Fruit fly (Drosophila melanogaster): ENCODE results near the gene Bdbt.

Gene Bdbt

dm6 chr3R:21127352-21127985 lies 8.8 kb upstream of the Bdbt start, which contains the start of the genes slmb and CG5793 (continued):
- TF ChIP-seq sna (GFP tag; IDR thresholded peaks at IDR 0.05; ENCODE audit: partially characterized antibody) (0 out of 2 replicates have a peak, but pooled peaks have one; percentile 45), CG13775 (GFP tag; optimal IDR thresholded peaks at IDR 0.05) (peak; percentile 18), usp (GFP tag; optimal IDR thresholded peaks at IDR 0.05) (no peak), Eip74EF (GFP tag; optimal IDR thresholded peaks at IDR 0.05) (no peak), Nf-YC (tag; optimal IDR thresholded peaks at IDR 0.05) (peak; percentile 30), CG8478 (optimal IDR thresholded peaks at IDR 0.05) (no peak), ttk (GFP tag; IDR thresholded peaks at IDR 0.05) (no peak), Awh (GFP tag; IDR thresholded peaks at IDR 0.05) (no peak), Atf3 (GFP tag; optimal IDR thresholded peaks at IDR 0.05) (peak; percentile 57), bcd (GFP tag; optimal IDR thresholded peaks at IDR 0.05) (peak; percentile 53), Antp (GFP tag; optimal IDR thresholded peaks at IDR 0.05) (peak; percentile 60), CG42726 (GFP tag; IDR thresholded peaks at IDR 0.05; ENCODE audit: partially characterized antibody) (no peak), Bdp1 (GFP tag; optimal IDR thresholded peaks at IDR 0.05) (no peak), Hmx (GFP tag; optimal IDR thresholded peaks at IDR 0.05) (no peak), Hr39 (optimal IDR thresholded peaks at IDR 0.05) (no peak), Sox102F (GFP tag; optimal IDR thresholded peaks at IDR 0.05) (no peak), CG11696 (GFP tag; IDR thresholded peaks at IDR 0.05) (no peak), Oli (tag; optimal IDR thresholded peaks at IDR 0.05) (peak; percentile 13), CG10462 (GFP tag; optimal IDR thresholded peaks at IDR 0.05) (no peak), Elba2 (GFP tag; optimal IDR thresholded peaks at IDR 0.05) (no peak), emc (GFP tag; optimal IDR thresholded peaks at IDR 0.05) (no peak), CG3407 (GFP tag; optimal IDR thresholded peaks at IDR 0.05) (no peak), CG11456 (GFP tag; IDR thresholded peaks at IDR 0.05) (peak; percentile 58; the same call in 1 of the 3 replicates), CrebB (tag; optimal IDR thresholded peaks at IDR 0.05) (no peak), lilli (GFP tag; optimal IDR thresholded peaks at IDR 0.05) (peak; percentile 35), sqz (GFP tag; optimal IDR thresholded peaks at IDR 0.05) (no peak), CG10147 (GFP tag; optimal IDR thresholded peaks at IDR 0.05) (no peak), CG12155 (GFP tag; optimal IDR thresholded peaks at IDR 0.05) (peak; percentile 59), CG6765 (GFP tag; optimal IDR thresholded peaks at IDR 0.05) (no peak), disco-r (GFP tag; optimal IDR thresholded peaks at IDR 0.05) (no peak), Atf-2 (GFP tag; optimal IDR thresholded peaks at IDR 0.05) (peak; percentile 43), ERR (GFP tag; optimal IDR thresholded peaks at IDR 0.05) (peak; percentile 91), Asciz (GFP tag; optimal IDR thresholded peaks at IDR 0.05) (no peak), CG8290 (GFP tag; optimal IDR thresholded peaks at IDR 0.05) (peak; percentile 23), CG8290 (tag; optimal IDR thresholded peaks at IDR 0.05) (no peak), insv (GFP tag; optimal IDR thresholded peaks at IDR 0.05) (peak in 1 of 2 experiments; percentile 4), CG34422 (GFP tag; IDR thresholded peaks at IDR 0.05) (no peak), CG5180 (GFP tag; optimal IDR thresholded peaks at IDR 0.05) (no peak), nau (GFP tag; optimal IDR thresholded peaks at IDR 0.05) (no peak), tna (GFP tag; IDR thresholded peaks at IDR 0.05; ENCODE audit: partially characterized antibody) (peak; percentile 47), CG4404 (GFP tag; IDR thresholded peaks at IDR 0.05) (no peak), danr (GFP tag; IDR thresholded peaks at IDR 0.05) (no peak), en (GFP tag; optimal IDR thresholded peaks at IDR 0.05) (no peak), Six4 (GFP tag; optimal IDR thresholded peaks at IDR 0.05) (peak; percentile 11), nom (GFP tag; optimal IDR thresholded peaks at IDR 0.05) (no peak), CG10366 (GFP tag; IDR thresholded peaks at IDR 0.05) (peak; percentile 29; the same call in 1 of the 2 replicates), CG8089 (GFP tag; optimal IDR thresholded peaks at IDR 0.05) (peak; percentile 20), CG15601 (tag; optimal IDR thresholded peaks at IDR 0.05) (no peak), ATbp (GFP tag; optimal IDR thresholded peaks at IDR 0.05) (no peak), CG17802 (tag; optimal IDR thresholded peaks at IDR 0.05) (no peak), ac (GFP tag; optimal IDR thresholded peaks at IDR 0.05) (no peak)
